Fruit fly (Drosophila melanogaster) whole organism: Measurements from ENCODE around the gene CG7202.

Source experiments
- CG8478 ChIP-seq: fragments of >200 bp; optimal IDR thresholded peaks from 2 replicates; lab custom pipeline; 2018; ENCODE audit warnings: inconsistent platforms
- Dll ChIP-seq: fragments of >200 bp; optimal IDR thresholded peaks from 2 replicates; lab custom pipeline; 2017
- EcR ChIP-seq, 2 experiments: fragments of >200 bp; optimal IDR thresholded peaks; 2 replicates each; lab custom pipeline; 2017; ENCODE audit warnings: missing biosample characterization in 2 of 2, missing genetic modification characterization in 2 of 2, missing genetic modification reagents in 2 of 2
- pan ChIP-seq: fragments of >200 bp; optimal IDR thresholded peaks from 2 replicates; lab custom pipeline; 2017
- psq ChIP-seq: fragments of >200 bp; optimal IDR thresholded peaks from 2 replicates; lab custom pipeline; 2017
- usp ChIP-seq: fragments of >200 bp; optimal IDR thresholded peaks from 2 replicates; lab custom pipeline; 2017; ENCODE audit warnings: missing biosample characterization, missing genetic modification characterization, mixed read lengths

The CG7202 gene

DNA sequence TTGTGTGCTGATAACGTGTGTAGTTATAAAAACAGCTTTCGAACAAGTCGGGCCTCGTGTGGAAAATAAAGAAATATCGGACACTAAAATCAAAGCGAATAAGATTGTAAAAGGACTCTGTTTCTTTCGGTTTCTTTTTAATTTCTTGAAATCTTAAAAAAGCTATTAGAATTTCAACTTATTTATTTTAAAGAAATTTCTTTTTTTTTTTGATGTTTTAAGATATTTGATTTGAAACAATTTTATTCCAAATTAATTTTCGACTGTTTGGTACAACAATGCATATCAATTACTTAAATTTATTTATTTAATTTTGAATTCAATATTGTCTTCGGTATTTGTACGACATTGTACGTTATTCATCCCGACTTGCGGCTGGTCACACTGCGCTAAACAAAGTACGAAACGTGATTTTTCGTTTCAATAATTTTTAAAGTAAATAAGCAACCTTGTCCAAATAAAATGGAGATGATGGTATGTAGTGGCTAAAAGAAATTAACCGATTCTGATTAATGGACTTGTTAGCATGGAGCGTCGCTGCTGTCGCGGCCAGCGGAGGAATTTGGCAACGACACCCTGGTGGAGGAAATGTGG lies at the start of gene CG7202, which contains the start of gene CG7519:
Gene CG7202, minus strand, starts transcription at position 51 of the 594 bp plus-strand sequence.
Gene CG7519, plus strand, starts transcription at position 361 of the 594 bp plus-strand sequence.
- TF ChIP-seq usp (GFP tag; lab: Kevin White, UChicago) (no peak), EcR (GFP tag; optimal IDR thresholded peaks at IDR 0.05; lab: Kevin White, UChicago) (no peak), CG8478 (lab: Kevin White, UChicago) (no peak), psq (lab: Kevin White, UChicago) (no peak), pan (lab: Kevin White, UChicago) (no peak), Dll (no peak)

DNA sequence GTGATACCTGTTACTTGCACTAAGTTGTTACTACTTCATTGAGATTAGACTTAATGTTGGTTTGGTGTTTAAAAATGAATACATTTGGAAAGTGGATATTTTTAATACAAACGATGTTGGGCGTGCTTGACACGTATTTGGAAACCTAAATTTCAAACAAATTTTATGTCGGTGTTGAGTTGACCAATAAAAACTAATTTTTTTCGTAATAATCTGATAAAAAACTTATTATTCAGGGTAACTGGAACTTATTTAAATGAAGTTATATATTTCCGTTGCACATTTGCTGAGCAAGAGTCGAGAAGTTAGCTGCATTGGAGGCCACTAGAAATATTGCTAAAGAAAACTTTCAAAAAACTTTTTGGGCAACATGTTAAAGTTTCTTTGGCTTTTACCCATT lies 49.5 kb upstream of the CG7202 start, which contains the start of gene CG33290:
Gene CG33290, plus strand, starts transcription at position 301 of the 400 bp plus-strand sequence.
- TF ChIP-seq Dll (no peak), EcR (GFP tag; optimal IDR thresholded peaks at IDR 0.05; lab: Kevin White, UChicago) (no peak), CG8478 (lab: Kevin White, UChicago) (no peak), pan (lab: Kevin White, UChicago) (no peak), usp (GFP tag; lab: Kevin White, UChicago) (no peak), psq (lab: Kevin White, UChicago) (no peak)

DNA sequence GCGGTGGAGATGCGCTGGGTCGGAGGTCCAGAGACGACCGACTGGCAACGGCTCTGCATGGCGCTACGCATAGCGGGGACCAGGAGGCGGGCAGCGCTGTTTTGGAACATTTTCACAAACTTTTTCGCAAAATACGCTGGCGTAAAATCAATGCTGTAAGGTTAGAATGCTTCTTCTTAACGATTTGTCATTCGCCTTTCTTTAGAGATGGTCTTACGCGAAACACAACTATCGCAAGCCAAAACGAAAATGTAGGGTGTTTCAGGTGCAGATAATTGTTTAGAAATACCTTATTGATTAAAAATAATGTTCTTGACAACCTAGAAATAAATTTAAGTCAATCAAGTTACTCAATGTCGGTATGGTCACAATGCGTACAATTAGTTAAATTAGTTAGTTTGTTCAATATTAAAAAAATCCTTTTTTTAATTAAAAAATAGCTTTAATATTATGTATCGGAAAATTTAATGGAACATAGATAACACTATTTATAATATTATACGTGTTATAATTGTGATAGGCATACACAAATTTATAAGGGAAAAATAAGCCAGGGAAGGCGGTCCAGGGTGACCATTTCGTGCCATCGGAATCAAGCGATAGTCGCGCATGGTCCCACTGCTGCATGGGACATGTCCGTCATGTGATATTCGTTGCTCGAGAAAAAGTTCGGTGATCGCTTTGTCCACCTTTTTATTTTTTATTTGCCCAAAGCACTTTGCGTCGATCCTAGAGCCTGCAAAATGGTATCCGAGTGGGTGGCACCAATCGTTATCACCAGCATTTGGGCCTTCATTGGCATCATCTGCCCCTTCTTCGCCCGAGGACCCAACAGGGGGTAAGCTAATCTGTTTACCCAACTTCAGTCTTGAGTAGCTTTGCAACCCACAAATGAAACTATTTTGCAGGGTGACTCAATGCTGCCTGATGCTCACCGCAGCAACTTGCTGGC lies 46.9 kb upstream of the CG7202 start, which contains the start of the genes COX8 and VhaM9.7-b:
Gene COX8, minus strand, starts transcription at position 203 of the 952 bp plus-strand sequence.
Gene VhaM9.7-b, plus strand, starts transcription at position 618 of the 952 bp plus-strand sequence.
- no peak for TF ChIP-seq usp (GFP tag; lab: Kevin White, UChicago)

DNA sequence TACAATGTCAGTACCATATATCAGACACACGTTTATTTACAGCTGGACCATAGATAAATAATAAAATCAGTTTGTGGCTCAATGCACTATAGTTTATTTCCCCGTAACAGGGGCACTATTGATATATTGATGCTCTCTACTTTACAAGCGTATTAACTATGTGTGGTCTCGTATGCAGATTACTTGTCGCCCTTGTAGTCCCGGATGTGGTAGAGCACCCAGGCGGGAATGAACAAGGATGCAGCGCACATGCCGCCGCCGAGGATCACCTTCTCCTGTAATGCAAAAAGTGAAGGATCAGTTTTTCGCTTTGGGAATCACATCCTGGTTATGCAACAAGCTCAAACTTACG lies 46.3 kb upstream of the CG7202 start:
- TF ChIP-seq usp (GFP tag; lab: Kevin White, UChicago) (no peak), CG8478 (lab: Kevin White, UChicago) (no peak), Dll (no peak), psq (lab: Kevin White, UChicago) (no peak), EcR (GFP tag; optimal IDR thresholded peaks at IDR 0.05; lab: Kevin White, UChicago) (no peak)

- TF ChIP-seq EcR (GFP tag; optimal IDR thresholded peaks at IDR 0.05; lab: Kevin White, UChicago) (no peak), psq (lab: Kevin White, UChicago) (no peak), pan (lab: Kevin White, UChicago) (no peak)
These were observed 44.3 kb upstream of the CG7202 start, which contains the start of gene Rpn10 for dm6 chr3L:21536857-21537256. Rpn10 (plus strand) TSS chr3L:21537000.

DNA sequence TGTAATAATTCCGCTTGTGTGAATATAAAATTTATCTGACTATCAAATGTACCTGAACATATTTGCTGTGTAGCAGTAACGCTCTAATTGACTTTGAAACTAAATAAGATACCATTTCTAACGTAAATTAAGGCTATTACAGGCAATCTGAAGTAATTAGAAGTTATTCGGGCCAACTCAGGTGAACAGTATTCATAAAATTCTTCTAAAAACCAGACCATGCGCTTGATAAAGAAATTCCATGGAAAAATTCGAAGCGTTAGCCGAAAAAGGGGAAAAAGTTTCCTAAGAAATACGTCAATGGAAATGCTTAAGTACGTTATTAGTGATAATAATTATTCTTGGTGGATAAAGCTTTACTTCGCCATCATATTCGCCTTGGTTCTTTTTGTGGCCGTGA lies 41.8 kb upstream of the CG7202 start, which contains the start of gene ppk5:
Gene ppk5, plus strand, starts transcription at position 301 of the 400 bp plus-strand sequence.
- TF ChIP-seq Dll (no peak), psq (lab: Kevin White, UChicago) (no peak), EcR (GFP tag; optimal IDR thresholded peaks at IDR 0.05; lab: Kevin White, UChicago) (no peak), CG8478 (lab: Kevin White, UChicago) (no peak), usp (GFP tag; lab: Kevin White, UChicago) (no peak), pan (lab: Kevin White, UChicago) (no peak)

- no peak for TF ChIP-seq Dll
- TF ChIP-seq usp (GFP tag; lab: Kevin White, UChicago): no peak
- TF ChIP-seq psq (lab: Kevin White, UChicago): no peak
These were observed 40.8 kb upstream of the CG7202 start, which contains the start of gene Mkrn1 for dm6 chr3L:21533270-21533948. Mkrn1 (minus strand) TSS chr3L:21533713.

DNA sequence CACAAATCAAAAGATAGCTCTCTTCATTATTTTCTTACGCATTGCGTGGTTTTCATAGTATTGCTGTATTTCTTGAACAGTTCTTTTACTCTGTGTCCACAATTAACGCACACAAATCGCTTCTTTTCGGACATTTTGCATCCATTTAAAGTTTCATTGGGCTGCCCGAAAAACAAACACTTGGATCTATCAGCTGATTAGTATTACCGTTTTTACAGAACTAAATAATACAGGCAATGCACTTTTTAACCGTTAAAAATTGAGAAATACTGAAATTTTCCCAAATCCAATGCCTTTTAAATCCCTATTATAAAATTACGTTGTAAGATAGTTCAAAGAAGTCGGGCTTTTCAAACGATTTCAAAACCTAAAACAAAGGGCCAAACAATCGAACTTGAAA lies 36.5 kb upstream of the CG7202 start, which contains the start of gene Arv1:
Gene Arv1, minus strand, starts transcription at position 226 of the 400 bp plus-strand sequence.
- TF ChIP-seq usp (GFP tag; lab: Kevin White, UChicago): no peak
- no peak for TF ChIP-seq Dll
- no peak for TF ChIP-seq pan (lab: Kevin White, UChicago)
- TF ChIP-seq EcR (GFP tag; optimal IDR thresholded peaks at IDR 0.05; lab: Kevin White, UChicago): no peak
- no peak for TF ChIP-seq psq (lab: Kevin White, UChicago)
- TF ChIP-seq CG8478 (lab: Kevin White, UChicago): no peak

DNA sequence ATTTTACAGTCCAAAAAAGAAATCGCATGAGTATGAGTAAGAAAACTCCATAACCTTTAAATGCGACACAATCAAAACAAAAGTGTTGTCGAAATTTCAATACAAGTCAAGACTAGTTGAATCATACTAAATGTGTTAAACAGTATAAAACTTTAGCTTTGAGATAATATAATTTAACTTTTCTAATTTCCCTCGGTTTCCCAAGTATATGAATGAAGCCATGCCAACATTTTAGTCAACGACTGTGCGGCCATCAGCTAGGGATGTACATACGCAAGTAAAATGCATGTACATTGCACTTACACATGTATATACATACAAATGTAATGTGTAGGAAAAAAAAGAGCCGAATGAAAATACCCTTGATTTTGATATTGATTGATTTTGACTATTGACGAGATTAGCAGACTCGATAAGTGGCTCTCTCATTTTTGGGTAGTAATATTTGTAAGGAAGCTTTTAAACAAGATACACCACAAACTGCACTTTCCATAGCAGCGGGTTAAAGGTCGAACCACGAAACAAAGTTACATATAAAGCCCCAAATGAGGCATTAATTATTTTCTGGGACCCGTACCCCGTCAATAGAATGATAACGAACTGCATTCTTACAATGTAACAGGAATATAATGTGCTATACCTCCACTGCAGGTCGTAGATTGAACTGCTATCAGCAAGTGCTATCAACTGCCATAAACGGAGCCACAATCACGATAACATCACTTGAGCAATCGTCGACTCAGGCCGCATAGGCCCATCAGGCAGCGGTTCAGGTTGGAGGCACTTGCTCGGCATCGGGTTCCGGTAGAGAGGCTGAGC lies 31.7 kb upstream of the CG7202 start:
- TF ChIP-seq EcR (GFP tag; optimal IDR thresholded peaks at IDR 0.05; lab: Kevin White, UChicago) (no peak), Dll (no peak), pan (lab: Kevin White, UChicago) (no peak), usp (GFP tag; lab: Kevin White, UChicago) (no peak)

DNA sequence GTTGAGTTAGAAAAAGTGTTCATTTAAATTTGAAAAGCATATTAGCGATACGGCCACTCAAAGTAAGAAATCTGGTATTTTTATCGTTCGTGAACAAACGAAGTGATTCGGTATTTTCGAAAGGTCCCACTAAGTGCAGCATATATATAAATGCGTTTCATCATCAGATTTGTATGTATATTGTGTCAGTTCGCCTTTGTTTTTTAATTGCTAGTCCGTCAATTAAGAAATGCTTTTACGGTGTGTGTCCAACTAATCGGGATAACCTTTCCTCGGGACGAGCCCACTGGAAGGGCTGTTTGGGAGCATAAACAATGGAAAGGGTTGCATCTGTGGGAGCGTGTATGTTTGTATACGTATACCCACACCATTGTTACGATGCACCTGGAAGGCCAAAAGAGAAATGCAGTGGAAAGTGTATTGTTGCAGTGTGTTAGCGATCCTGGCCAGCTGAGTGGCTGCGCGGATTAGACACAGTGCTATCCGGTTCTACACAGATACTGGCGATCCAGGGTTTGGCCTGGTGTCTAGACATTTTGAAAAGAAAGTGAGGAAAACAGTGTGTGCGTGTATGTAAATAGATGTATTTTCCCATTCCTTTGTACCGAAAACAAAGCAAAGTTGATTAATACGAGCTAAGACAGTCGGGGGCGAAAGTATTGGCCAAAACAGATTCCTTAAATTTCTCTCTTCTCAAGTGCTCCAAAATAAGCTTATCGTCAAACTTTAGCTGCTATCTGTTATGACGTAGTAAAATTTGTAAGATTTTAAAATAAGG lies 30.7 kb upstream of the CG7202 start, which contains the start of gene CG7611:
Gene CG7611, plus strand, starts transcription at position 128 of the 778 bp plus-strand sequence.
- no peak for TF ChIP-seq CG8478 (lab: Kevin White, UChicago)
- TF ChIP-seq EcR (GFP tag; optimal IDR thresholded peaks at IDR 0.05; lab: Kevin White, UChicago): no peak
- no peak for TF ChIP-seq psq (lab: Kevin White, UChicago)
- TF ChIP-seq Dll: no peak
